Worm (Caenorhabditis elegans): ENCODE measurements around the gene atg-4.2.

atg-4.2 gene

ce11 chrIV:11659794-11660312 is 8.0 kb upstream of the atg-4.2 start, which contains the start of gene ZK792.1:
Gene ZK792.1 (plus strand): TSS chrIV:11659844.
- no peak for TF ChIP-seq F57A8.1 (GFP tag; optimal IDR thresholded peaks at IDR 0.05)
- no peak for TF ChIP-seq Y67H2A.10 (GFP tag; conservative IDR thresholded peaks at IDR 0.05)
- TF ChIP-seq cebp-1 (GFP tag; IDR thresholded peaks at IDR 0.05), result no peak
- no peak for TF ChIP-seq cebp-1 (tag; optimal IDR thresholded peaks at IDR 0.05)
- peak; percentile 76 for TF ChIP-seq lsl-1 (GFP tag; optimal IDR thresholded peaks at IDR 0.05)
- TF ChIP-seq efl-1 (GFP tag; optimal IDR thresholded peaks at IDR 0.05), result peak; percentile 62
- no peak for TF ChIP-seq B0336.3 (GFP tag; IDR thresholded peaks at IDR 0.05)
- peak; percentile 59 for TF ChIP-seq madf-8 (GFP tag; conservative IDR thresholded peaks at IDR 0.05)
- peak; percentile 79 for TF ChIP-seq madf-6 (GFP tag; IDR thresholded peaks at IDR 0.05)
- no peak for TF ChIP-seq unc-62 (GFP tag; optimal IDR thresholded peaks at IDR 0.05)
- peak; percentile 69 for TF ChIP-seq F33H1.4 (GFP tag; IDR thresholded peaks at IDR 0.05)
- TF ChIP-seq bed-2 (GFP tag; IDR thresholded peaks at IDR 0.05), result no peak
- TF ChIP-seq ztf-22 (GFP tag; optimal IDR thresholded peaks at IDR 0.05), result no peak
- no peak for TF ChIP-seq F49E8.2 (tag; optimal IDR thresholded peaks at IDR 0.05; ENCODE audit: insufficient read depth)
- peak; percentile 76 for TF ChIP-seq ceh-91 (GFP tag; IDR thresholded peaks at IDR 0.05)
- TF ChIP-seq F55B11.4 (tag; optimal IDR thresholded peaks at IDR 0.05; ENCODE audit: borderline replicate concordance, insufficient read depth), result no peak
- peak; percentile 46 for TF ChIP-seq xnd-1 (tag; optimal IDR thresholded peaks at IDR 0.05)
- TF ChIP-seq lin-54 (GFP tag; optimal IDR thresholded peaks at IDR 0.05), result no peak

DNA sequence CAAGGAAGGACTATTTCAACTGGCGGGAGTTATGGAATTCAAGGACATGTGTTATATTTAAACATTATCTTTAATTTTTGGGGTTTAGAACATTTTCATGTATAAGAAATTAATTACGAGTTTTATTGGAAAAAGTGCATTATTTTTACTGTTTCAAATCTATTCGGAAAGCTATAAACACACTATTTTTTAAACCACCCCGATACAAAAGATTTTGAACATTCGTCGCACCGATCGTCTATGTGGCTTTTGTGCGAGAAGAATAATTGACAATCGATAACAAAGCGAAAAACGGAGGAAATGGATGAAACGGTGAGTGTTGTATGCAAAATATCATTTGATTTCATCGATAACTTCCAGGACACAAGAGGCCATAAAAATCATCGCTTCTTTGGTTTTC is 2.8 kb upstream of the atg-4.2 start, which contains the start of gene ZK809.9:
ZK809.9 (plus strand) TSS at position 301 of the 400 bp plus-strand sequence.
- no peak for TF ChIP-seq F22D6.2 (tag; optimal IDR thresholded peaks at IDR 0.05)
- TF ChIP-seq ceh-91 (GFP tag; IDR thresholded peaks at IDR 0.05), result no peak
- no peak for TF ChIP-seq ccch-3 (GFP tag; optimal IDR thresholded peaks at IDR 0.05)
- TF ChIP-seq T07F8.4 (tag; optimal IDR thresholded peaks at IDR 0.05), result no peak
- no peak for TF ChIP-seq egrh-3 (GFP tag; IDR thresholded peaks at IDR 0.05)
- no peak for TF ChIP-seq F23B12.7 (tag; optimal IDR thresholded peaks at IDR 0.05; ENCODE audit: insufficient read depth)
- no peak for TF ChIP-seq lin-26 (GFP tag; IDR thresholded peaks at IDR 0.05)

- TF ChIP-seq die-1 (tag; optimal IDR thresholded peaks at IDR 0.05) (no peak), ztf-22 (GFP tag; optimal IDR thresholded peaks at IDR 0.05) (no peak), sea-2 (GFP tag; IDR thresholded peaks at IDR 0.05) (no peak), ztf-3 (GFP tag; optimal IDR thresholded peaks at IDR 0.05) (no peak), sdz-38 (tag; optimal IDR thresholded peaks at IDR 0.05) (no peak), madf-8 (GFP tag; conservative IDR thresholded peaks at IDR 0.05) (no peak), pha-4 (tag; optimal IDR thresholded peaks at IDR 0.05) (no peak), B0019.2 (GFP tag; conservative IDR thresholded peaks at IDR 0.05) (no peak), ceh-79 (tag; optimal IDR thresholded peaks at IDR 0.05) (no peak), hmg-1.2 (GFP tag; IDR thresholded peaks at IDR 0.05) (no peak), attf-3 (GFP tag; conservative IDR thresholded peaks at IDR 0.05) (no peak), lsy-27 (tag; optimal IDR thresholded peaks at IDR 0.05; ENCODE audit: borderline replicate concordance, insufficient read depth) (no peak), repo-1 (tag; optimal IDR thresholded peaks at IDR 0.05) (no peak), snpc-1.3 (tag; optimal IDR thresholded peaks at IDR 0.05; ENCODE audit: insufficient read depth) (no peak), aptf-3 (GFP tag; IDR thresholded peaks at IDR 0.05) (no peak), nhr-27 (tag; optimal IDR thresholded peaks at IDR 0.05) (no peak)
These were observed 5.7 kb downstream of the atg-4.2 start, which contains the start of gene inx-8 for ce11 chrIV:11673543-11673942. Gene inx-8 (plus strand): TSS chrIV:11673843.
